Fruit fly (Drosophila melanogaster) whole organism, pupa: ENCODE data around the gene CG31650.

Experiments
- CG12605 ChIP-seq: fragments of 200-800 bp; sonication (Bioruptor generic); IDR thresholded peaks from 2 replicates; pipeline ENCODE4 v1.3.6; 2022; ENCODE audit warnings: missing biosample characterization, missing genetic modification characterization
- CG34367 ChIP-seq: fragments of 200-800 bp; sonication (Bioruptor generic); optimal IDR thresholded peaks from 2 replicates; lab custom pipeline; 2018; ENCODE audit warnings: missing biosample characterization, mild to moderate bottlenecking, missing genetic modification characterization

DNA sequence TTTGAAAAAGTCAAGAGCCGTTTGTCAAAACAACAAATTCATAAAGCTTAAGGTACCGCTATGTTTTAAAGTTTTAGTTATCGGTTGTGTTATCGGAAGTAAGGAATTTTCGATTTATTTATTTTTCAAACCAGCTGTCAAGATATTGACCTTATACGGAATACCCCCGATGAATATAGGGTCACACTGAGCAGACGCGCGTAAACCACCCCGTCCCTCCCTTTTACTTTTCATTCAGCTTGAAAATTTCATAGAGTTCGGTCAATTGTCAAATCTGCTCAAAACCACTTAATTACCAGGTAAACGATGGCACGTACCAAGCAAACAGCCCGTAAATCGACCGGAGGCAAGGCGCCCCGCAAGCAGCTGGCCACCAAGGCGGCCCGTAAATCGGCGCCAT, 10.4 kb upstream of the CG31650 start, which contains the start of the genes CG14036 and His3.3A:
- TF ChIP-seq CG12605 (GFP tag; lab: Robert Waterston, UW) = no peak
- no peak for TF ChIP-seq CG34367 (tag; lab: Kevin White, UChicago)
